Worm (Caenorhabditis elegans) whole organism, dauer: ENCODE measurements around the gene fbxa-96.

Source experiments
- unc-62 ChIP-seq: sonication (generic microtip); optimal IDR thresholded peaks from 2 replicates; lab custom pipeline; 2017; ENCODE audit warnings: missing biosample characterization, missing genetic modification reagents, missing genetic modification characterization

Gene fbxa-96

ce11 chrX:15060303-15060702, at the start of gene fbxa-96:
fbxa-96 (minus strand) TSS chrX:15060403.
- TF ChIP-seq unc-62 (GFP tag; lab: Kevin White, UChicago) = no peak

ce11 chrX:15107747-15108252, 47.6 kb upstream of the fbxa-96 start, which contains the start of gene mlt-9:
mlt-9 (minus strand) TSS chrX:15107797.
- no peak for TF ChIP-seq unc-62 (GFP tag; lab: Kevin White, UChicago)

ce11 chrX:15104963-15105493, 44.8 kb upstream of the fbxa-96 start:
- TF ChIP-seq unc-62 (GFP tag; lab: Kevin White, UChicago) = no peak

- no peak for TF ChIP-seq unc-62 (GFP tag; lab: Kevin White, UChicago)
Measured at ce11 chrX:15103481-15103880, 43.3 kb upstream of the fbxa-96 start.

ce11 chrX:15100369-15100963, 40.3 kb upstream of the fbxa-96 start, which contains the start of gene dhhc-1:
dhhc-1 (minus strand) TSS chrX:15100419.
- no peak for TF ChIP-seq unc-62 (GFP tag; lab: Kevin White, UChicago)

- TF ChIP-seq unc-62 (GFP tag; lab: Kevin White, UChicago) = no peak
Measured at ce11 chrX:15097763-15098162, 37.6 kb upstream of the fbxa-96 start, which contains the start of gene F09B12.3. F09B12.3 (minus strand) TSS chrX:15097954.

- TF ChIP-seq unc-62 (GFP tag; lab: Kevin White, UChicago) = no peak
Measured at ce11 chrX:15096277-15096676, 36.1 kb upstream of the fbxa-96 start.

ce11 chrX:15094973-15095372, 34.8 kb upstream of the fbxa-96 start, which contains the start of gene F09B12.7:
F09B12.7 (minus strand) TSS chrX:15095073.
- TF ChIP-seq unc-62 (GFP tag; lab: Kevin White, UChicago) = no peak

- no peak for TF ChIP-seq unc-62 (GFP tag; lab: Kevin White, UChicago)
Measured at ce11 chrX:15092775-15093386, 32.7 kb upstream of the fbxa-96 start.

- no peak for TF ChIP-seq unc-62 (GFP tag; lab: Kevin White, UChicago)
Measured at ce11 chrX:15089123-15089522, 28.9 kb upstream of the fbxa-96 start, which contains the start of gene flr-4. flr-4 (plus strand) TSS chrX:15089397.

ce11 chrX:15087752-15088151, 27.5 kb upstream of the fbxa-96 start:
- no peak for TF ChIP-seq unc-62 (GFP tag; lab: Kevin White, UChicago)

ce11 chrX:15084395-15084794, 24.2 kb upstream of the fbxa-96 start, which contains the start of gene F09B12.5:
F09B12.5 (plus strand) TSS chrX:15084695.
- no peak for TF ChIP-seq unc-62 (GFP tag; lab: Kevin White, UChicago)

ce11 chrX:15083795-15084194, 23.6 kb upstream of the fbxa-96 start, which contains the start of gene H40L08.1:
H40L08.1 (minus strand) TSS chrX:15084086.
- no peak for TF ChIP-seq unc-62 (GFP tag; lab: Kevin White, UChicago)

ce11 chrX:15081486-15081885, 21.3 kb upstream of the fbxa-96 start:
- no peak for TF ChIP-seq unc-62 (GFP tag; lab: Kevin White, UChicago)

ce11 chrX:15079406-15079805, 19.2 kb upstream of the fbxa-96 start:
- no peak for TF ChIP-seq unc-62 (GFP tag; lab: Kevin White, UChicago)

- no peak for TF ChIP-seq unc-62 (GFP tag; lab: Kevin White, UChicago)
Measured at ce11 chrX:15078276-15078675, 18.1 kb upstream of the fbxa-96 start.
